Worm (Caenorhabditis elegans) whole organism, young adult: ENCODE results near the gene moa-1.

Experiments
- C06A6.2 ChIP-seq: fragments of 200-800 bp; sonication (Bioruptor generic); conservative IDR thresholded peaks from 2 replicates; pipeline ENCODE4 v1.3.6; 2022; ENCODE audit warnings: missing genetic modification characterization, missing compliant biosample characterization
- akir-1 ChIP-seq: fragments of 200-800 bp; sonication (Bioruptor generic); optimal IDR thresholded peaks from 2 replicates; lab custom pipeline; 2018; ENCODE audit warnings: mild to moderate bottlenecking, missing genetic modification characterization, moderate library complexity, missing compliant biosample characterization
- ama-1 ChIP-seq, 3 experiments: fragments of 150-350 bp in 1 of 3; sonication (generic microtip) in 2 of 3; optimal IDR thresholded peaks; 2 replicates each; lab custom pipeline; 2014 to 2018; ENCODE audit warnings: missing biosample characterization in 2 of 3, missing genetic modification characterization in 2 of 3, missing genetic modification reagents in 2 of 3
- attf-6 ChIP-seq: fragments of 200-800 bp; sonication (Bioruptor generic); IDR thresholded peaks from 2 replicates; pipeline ENCODE4 v1.3.6; 2022; ENCODE audit warnings: missing genetic modification reagents, missing genetic modification characterization, missing compliant biosample characterization
- ceh-100 ChIP-seq: fragments of 200-800 bp; sonication (Bioruptor generic); IDR thresholded peaks from 2 replicates; pipeline ENCODE4 v1.3.6; 2022; ENCODE audit warnings: missing genetic modification reagents, missing genetic modification characterization, missing compliant biosample characterization
- nfya-2 ChIP-seq: fragments of 200-800 bp; sonication (Bioruptor generic); IDR thresholded peaks from 2 replicates; pipeline ENCODE4 v1.3.6; 2022; ENCODE audit warnings: missing genetic modification reagents, missing genetic modification characterization, missing compliant biosample characterization
- nhr-179 ChIP-seq: sonication (generic microtip); optimal IDR thresholded peaks from 2 replicates; lab custom pipeline; 2016; ENCODE audit warnings: mild to moderate bottlenecking, missing genetic modification characterization, missing compliant biosample characterization
- pha-4 ChIP-seq: fragments of 150-350 bp; sonication (generic microtip); optimal IDR thresholded peaks from 2 replicates; lab custom pipeline; 2014; ENCODE audit warnings: missing biosample characterization, missing genetic modification reagents, missing genetic modification characterization
- sea-2 ChIP-seq: fragments of 200-800 bp; sonication (Bioruptor generic); IDR thresholded peaks from 2 replicates; pipeline ENCODE4 v1.3.6; 2022; ENCODE audit warnings: missing genetic modification characterization, missing compliant biosample characterization
- snpc-1.3 ChIP-seq: sonication (generic microtip); optimal IDR thresholded peaks from 2 replicates; lab custom pipeline; 2017; ENCODE audit warnings: missing genetic modification characterization, mild to moderate bottlenecking, missing compliant biosample characterization, antibody characterized with exemption, moderate library complexity, missing genotype, missing genetic modification reagents; ENCODE audit not compliant: insufficient read depth
- tbp1 ChIP-seq: fragments of 200-800 bp; sonication (Bioruptor generic); optimal IDR thresholded peaks from 2 replicates; lab custom pipeline; 2018; ENCODE audit warnings: mild to moderate bottlenecking, missing genetic modification characterization, missing compliant biosample characterization

ce11 chrIII:2008894-2009293 is 39.2 kb upstream of the moa-1 start:
- TF ChIP-seq pha-4 (tag; lab: Kevin White, UChicago) (no peak), ceh-100 (no peak), tbp1 (GFP tag; lab: Kevin White, UChicago) (no peak), nfya-2 (GFP tag; lab: Robert Waterston, UW) (no peak), C06A6.2 (GFP tag; lab: Robert Waterston, UW) (no peak), akir-1 (GFP tag; lab: Kevin White, UChicago) (no peak), nhr-179 (tag; lab: Kevin White, UChicago) (no peak), sea-2 (GFP tag; lab: Robert Waterston, UW) (no peak), attf-6 (GFP tag; lab: Robert Waterston, UW) (no peak), snpc-1.3 (tag; lab: Kevin White, UChicago) (no peak), ama-1 (optimal IDR thresholded peaks at IDR 0.05; lab: Kevin White, UChicago) (no peak), ama-1 (GFP tag; optimal IDR thresholded peaks at IDR 0.05; lab: Kevin White, UChicago) (no peak)
